Fruit fly (Drosophila melanogaster) whole organism, prepupa: ENCODE data around the gene Nfs1.

Experiments
- Blimp-1 ChIP-seq: fragments of 200-800 bp; sonication (Bioruptor generic); optimal IDR thresholded peaks from 3 replicates; lab custom pipeline; 2017; ENCODE audit warnings: missing biosample characterization, missing genetic modification characterization, mild to moderate bottlenecking, moderate library complexity, missing genetic modification reagents
- CG10631 ChIP-seq: fragments of 200-800 bp; sonication (Bioruptor generic); optimal IDR thresholded peaks from 2 replicates; lab custom pipeline; 2016; ENCODE audit warnings: missing biosample characterization, missing genetic modification characterization
- CG10669 ChIP-seq: fragments of 200-800 bp; sonication (Bioruptor generic); optimal IDR thresholded peaks from 3 replicates; lab custom pipeline; 2018; ENCODE audit warnings: missing biosample characterization, mild to moderate bottlenecking, missing genetic modification characterization, moderate library complexity
- CG11294 ChIP-seq: fragments of 200-800 bp; sonication (Bioruptor generic); IDR thresholded peaks from 2 replicates; pipeline ENCODE4 v1.3.6; 2022; ENCODE audit warnings: missing biosample characterization, missing genetic modification characterization
- CG11762 ChIP-seq: fragments of 200-800 bp; sonication (Bioruptor generic); optimal IDR thresholded peaks from 3 replicates; lab custom pipeline; 2016; ENCODE audit warnings: missing biosample characterization, missing genetic modification characterization; ENCODE audit not compliant: insufficient read depth
- CG11902 ChIP-seq: fragments of 200-800 bp; sonication (Bioruptor generic); optimal IDR thresholded peaks from 3 replicates; lab custom pipeline; 2016; ENCODE audit warnings: missing biosample characterization, missing genetic modification characterization
- CG1621 ChIP-seq: fragments of 200-800 bp; sonication (Bioruptor generic); optimal IDR thresholded peaks from 3 replicates; lab custom pipeline; 2018; ENCODE audit warnings: missing biosample characterization, mild to moderate bottlenecking, missing genetic modification characterization
- CG3032 ChIP-seq: fragments of 200-800 bp; optimal IDR thresholded peaks from 2 replicates; lab custom pipeline; 2019; ENCODE audit warnings: missing biosample characterization, mild to moderate bottlenecking, missing genetic modification characterization, moderate library complexity
- CG32006 ChIP-seq: fragments of 200-800 bp; sonication (Bioruptor generic); optimal IDR thresholded peaks from 3 replicates; lab custom pipeline; 2017; ENCODE audit warnings: missing biosample characterization, mild to moderate bottlenecking, missing genetic modification characterization
- CG34406 ChIP-seq: fragments of 200-800 bp; sonication (Bioruptor generic); optimal IDR thresholded peaks from 3 replicates; lab custom pipeline; 2016; ENCODE audit warnings: missing biosample characterization, missing genetic modification characterization
- CG4318 ChIP-seq: fragments of 200-800 bp; sonication (Bioruptor generic); optimal IDR thresholded peaks from 3 replicates; lab custom pipeline; 2017; ENCODE audit warnings: missing biosample characterization, mild to moderate bottlenecking, missing genetic modification characterization
- CG6163 ChIP-seq: fragments of 200-800 bp; sonication (Bioruptor generic); IDR thresholded peaks from 3 replicates; pipeline ENCODE4 v1.3.6; 2022; ENCODE audit warnings: missing biosample characterization, missing genetic modification characterization
- CG6276 ChIP-seq: fragments of 200-800 bp; sonication (Bioruptor generic); optimal IDR thresholded peaks from 2 replicates; lab custom pipeline; 2017; ENCODE audit warnings: missing biosample characterization, mild to moderate bottlenecking, missing genetic modification characterization
- CG7368 ChIP-seq: fragments of 200-800 bp; sonication (Bioruptor generic); optimal IDR thresholded peaks from 3 replicates; lab custom pipeline; 2016; ENCODE audit warnings: missing biosample characterization, missing genetic modification characterization
- CG8119 ChIP-seq: fragments of 200-800 bp; sonication (Bioruptor generic); IDR thresholded peaks from 3 replicates; pipeline ENCODE4 v1.3.6; 2022; ENCODE audit warnings: missing biosample characterization, missing genetic modification characterization
- CG8319 ChIP-seq: fragments of 200-800 bp; sonication (Bioruptor generic); optimal IDR thresholded peaks from 3 replicates; lab custom pipeline; 2016; ENCODE audit warnings: missing biosample characterization, missing genetic modification characterization
- CG8632 ChIP-seq: fragments of 200-800 bp; sonication (Bioruptor generic); optimal IDR thresholded peaks from 3 replicates; lab custom pipeline; 2016; ENCODE audit warnings: missing biosample characterization, missing genetic modification characterization
- Eip75B ChIP-seq: fragments of 200-800 bp; sonication (Bioruptor generic); optimal IDR thresholded peaks from 3 replicates; lab custom pipeline; 2016; ENCODE audit warnings: missing biosample characterization, missing genetic modification characterization
- Eip78C ChIP-seq: fragments of 200-800 bp; sonication (Bioruptor generic); peaks from one replicate; lab custom pipeline; 2016; ENCODE audit warnings: missing biosample characterization, missing genetic modification characterization
- Ets96B ChIP-seq: fragments of 200-800 bp; optimal IDR thresholded peaks from 2 replicates; lab custom pipeline; 2019; ENCODE audit warnings: missing biosample characterization, mild to moderate bottlenecking, missing genetic modification characterization, moderate library complexity
- Hr39 ChIP-seq: fragments of 200-800 bp; sonication (Bioruptor generic); optimal IDR thresholded peaks from 2 replicates; lab custom pipeline; 2016; ENCODE audit warnings: missing biosample characterization, missing genetic modification characterization
- Hr4 ChIP-seq: fragments of 200-800 bp; sonication (Bioruptor generic); optimal IDR thresholded peaks from 3 replicates; lab custom pipeline; 2016; ENCODE audit warnings: missing biosample characterization, missing genetic modification characterization
- Sox102F ChIP-seq: fragments of 200-800 bp; sonication (Bioruptor generic); optimal IDR thresholded peaks from 2 replicates; lab custom pipeline; 2016; ENCODE audit warnings: missing biosample characterization, mild to moderate bottlenecking, missing genetic modification characterization
- Sox14 ChIP-seq: fragments of 200-800 bp; sonication (Bioruptor generic); optimal IDR thresholded peaks from 3 replicates; lab custom pipeline; 2016; ENCODE audit warnings: missing biosample characterization, missing genetic modification characterization
- Sox15 ChIP-seq: fragments of 200-800 bp; sonication (Bioruptor generic); optimal IDR thresholded peaks from 3 replicates; lab custom pipeline; 2016; ENCODE audit warnings: missing biosample characterization, missing genetic modification characterization
- acj6 ChIP-seq: fragments of 200-800 bp; sonication (Bioruptor generic); optimal IDR thresholded peaks from 3 replicates; lab custom pipeline; 2016; ENCODE audit warnings: missing biosample characterization, missing genetic modification characterization
- cyc ChIP-seq: fragments of 200-800 bp; sonication (Bioruptor generic); optimal IDR thresholded peaks from 3 replicates; lab custom pipeline; 2016; ENCODE audit warnings: missing biosample characterization, missing genetic modification characterization
- dac ChIP-seq: fragments of 200-800 bp; sonication (Bioruptor generic); optimal IDR thresholded peaks from 2 replicates; lab custom pipeline; 2017; ENCODE audit warnings: missing biosample characterization, mild to moderate bottlenecking, missing genetic modification characterization
- eg ChIP-seq: fragments of 200-800 bp; sonication (Bioruptor generic); IDR thresholded peaks from 3 replicates; pipeline ENCODE4 v1.3.6; 2022; ENCODE audit warnings: missing biosample characterization, missing genetic modification characterization
- esn ChIP-seq: fragments of 200-800 bp; sonication (Bioruptor generic); optimal IDR thresholded peaks from 2 replicates; lab custom pipeline; 2016; ENCODE audit warnings: missing biosample characterization, mild to moderate bottlenecking, missing genetic modification characterization, moderate library complexity
- fkh ChIP-seq: fragments of 200-800 bp; sonication (Bioruptor generic); optimal IDR thresholded peaks from 3 replicates; lab custom pipeline; 2017; ENCODE audit warnings: missing biosample characterization, mild to moderate bottlenecking, missing genetic modification characterization, moderate library complexity
- net ChIP-seq: fragments of 200-800 bp; sonication (Bioruptor generic); optimal IDR thresholded peaks from 3 replicates; lab custom pipeline; 2016; ENCODE audit warnings: missing biosample characterization, missing genetic modification characterization
- salr ChIP-seq, 2 experiments: fragments of 200-800 bp; sonication (Bioruptor generic); optimal IDR thresholded peaks; 3 replicates each; lab custom pipeline; 2016 to 2018; ENCODE audit warnings: missing biosample characterization in 2 of 2, missing genetic modification characterization in 2 of 2, mild to moderate bottlenecking in 1 of 2
- spab ChIP-seq: fragments of 200-800 bp; sonication (Bioruptor generic); optimal IDR thresholded peaks from 2 replicates; lab custom pipeline; 2017; ENCODE audit warnings: missing biosample characterization, mild to moderate bottlenecking, missing genetic modification characterization, missing genetic modification reagents
- ss ChIP-seq, 2 experiments: fragments of 200-800 bp; sonication (Bioruptor generic); optimal IDR thresholded peaks; 2 replicates in 1 of 2; 3 replicates in 1 of 2; lab custom pipeline; 2017 to 2018; ENCODE audit warnings: mild to moderate bottlenecking in 2 of 2, missing biosample characterization in 2 of 2, missing genetic modification characterization in 2 of 2, moderate library complexity in 1 of 2
- topi ChIP-seq: fragments of 200-800 bp; sonication (Bioruptor generic); optimal IDR thresholded peaks from 3 replicates; lab custom pipeline; 2016; ENCODE audit warnings: missing biosample characterization, missing genetic modification characterization

Nfs1 gene

DNA sequence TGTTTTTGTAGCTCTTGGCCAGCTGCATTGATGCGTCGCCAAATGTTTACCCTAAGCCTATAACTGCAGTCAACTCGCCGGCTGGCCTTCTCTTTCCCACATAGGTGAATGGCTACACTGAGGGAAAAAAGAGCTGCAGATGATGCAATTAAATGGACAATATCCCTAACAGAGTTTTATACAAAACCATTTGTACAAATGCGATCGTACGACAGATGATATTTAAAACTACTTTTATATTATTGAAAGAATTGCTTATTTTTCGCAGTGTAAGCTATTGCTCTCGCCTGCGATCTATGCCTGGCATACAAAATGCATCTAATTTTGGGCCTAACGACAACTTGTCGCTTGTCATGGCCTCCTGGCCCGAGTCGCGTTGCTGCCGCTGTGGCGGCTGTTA, 49.5 kb upstream of the Nfs1 start (continued):
- TF ChIP-seq CG32006: peak; percentile 94
- TF ChIP-seq Sox15 (GFP tag; lab: Kevin White, UChicago): peak; percentile 3
- peak; percentile 88 for TF ChIP-seq CG11294 (GFP tag; lab: Robert Waterston, UW)
- TF ChIP-seq CG4318 (GFP tag; lab: Kevin White, UChicago): peak; percentile 90
- TF ChIP-seq ss (GFP tag; optimal IDR thresholded peaks at IDR 0.05; lab: Kevin White, UChicago): peak in 1 of 2 experiments; percentile 23
- TF ChIP-seq CG34406: peak; percentile 50
- peak; percentile 87 for TF ChIP-seq dac
- TF ChIP-seq Blimp-1 (GFP tag; lab: Kevin White, UChicago): no peak
- TF ChIP-seq CG8119 (GFP tag; lab: Robert Waterston, UW): peak; percentile 96
- peak; percentile 59 for TF ChIP-seq Eip75B
- peak; percentile 75 for TF ChIP-seq Sox14

DNA sequence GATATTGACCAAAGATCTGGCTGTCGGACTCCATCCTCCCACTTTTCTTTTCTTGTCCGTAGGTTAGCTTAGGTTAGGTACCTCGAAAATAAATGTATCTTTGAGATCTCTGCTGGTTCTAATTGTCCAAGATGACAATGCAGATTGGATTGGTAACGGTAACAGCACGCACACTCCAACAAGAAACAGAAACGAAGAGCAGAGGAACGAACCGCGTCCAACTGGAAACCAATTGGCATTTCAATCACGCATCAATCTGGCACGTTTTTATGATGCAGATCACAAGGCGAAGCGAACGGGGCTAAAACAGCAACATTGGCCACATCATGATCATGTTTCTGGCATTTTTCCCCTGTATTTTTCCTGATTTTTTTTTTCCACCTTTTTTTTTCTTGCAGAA, 43.6 kb upstream of the Nfs1 start:
- TF ChIP-seq spab (GFP tag; lab: Kevin White, UChicago) (no peak), CG8319 (no peak), CG3032 (tag; lab: Kevin White, UChicago) (no peak), dac (no peak), net (GFP tag; lab: Kevin White, UChicago) (no peak), salr (GFP tag; optimal IDR thresholded peaks at IDR 0.05; lab: Kevin White, UChicago) (no peak), CG11294 (GFP tag; lab: Robert Waterston, UW) (no peak), CG7368 (no peak), acj6 (GFP tag; lab: Kevin White, UChicago) (no peak), cyc (GFP tag; lab: Kevin White, UChicago) (no peak), Hr4 (GFP tag; lab: Kevin White, UChicago) (no peak)
- TF ChIP-seq, all 60 proteins: peak for 0

DNA sequence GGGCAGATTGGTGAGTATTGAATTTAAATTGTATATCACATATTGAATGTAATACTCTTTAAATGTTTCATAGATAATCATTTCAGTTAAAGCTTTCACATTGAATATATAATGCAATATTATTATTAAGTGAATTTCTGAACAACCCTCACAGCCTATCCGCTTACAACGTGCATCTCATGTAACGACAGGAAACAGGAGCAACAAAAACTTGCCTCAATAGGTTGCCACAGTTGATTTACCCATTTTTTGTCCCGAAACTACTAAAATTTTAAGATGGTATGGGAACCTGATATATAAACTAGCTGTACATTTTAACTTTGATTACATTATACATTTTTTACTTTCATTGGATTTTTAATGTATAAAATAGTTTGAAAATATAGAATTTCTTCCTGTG, 40.7 kb upstream of the Nfs1 start:
- TF ChIP-seq topi (GFP tag; lab: Kevin White, UChicago) (no peak), CG10669 (GFP tag; lab: Kevin White, UChicago) (no peak), esn (GFP tag; lab: Kevin White, UChicago) (no peak), CG10631 (GFP tag; lab: Kevin White, UChicago) (peak; percentile 13), Eip78C (GFP tag; lab: Kevin White, UChicago) (peak; percentile 69), CG3032 (tag; lab: Kevin White, UChicago) (peak; percentile 6), Sox102F (GFP tag; lab: Kevin White, UChicago) (no peak), CG32006 (peak; percentile 51), Hr4 (GFP tag; lab: Kevin White, UChicago) (peak; percentile 5), Ets96B (tag; lab: Kevin White, UChicago) (peak; percentile 11)

DNA sequence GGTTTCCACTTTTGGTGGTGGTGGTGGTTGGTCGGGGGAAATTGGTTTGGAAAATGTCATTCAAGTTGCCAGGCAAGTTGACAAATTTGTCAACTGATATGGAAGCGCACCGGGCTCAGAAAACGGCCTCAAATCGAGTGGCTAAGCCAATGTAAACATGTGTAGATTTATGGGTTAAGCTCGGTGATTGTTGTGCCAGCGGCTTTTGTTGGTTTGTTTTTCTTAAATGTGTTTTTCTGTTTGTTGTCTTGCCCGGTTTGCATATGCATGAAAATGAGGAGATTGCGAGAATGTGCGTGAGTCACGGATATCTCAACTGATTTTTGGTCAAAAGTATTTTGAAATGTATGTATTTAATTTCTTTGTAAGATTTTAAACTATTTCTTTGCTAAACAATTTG, 38.5 kb upstream of the Nfs1 start:
- TF ChIP-seq CG1621 (tag; lab: Kevin White, UChicago) (no peak), fkh (GFP tag; lab: Kevin White, UChicago) (peak; percentile 68), CG8119 (GFP tag; lab: Robert Waterston, UW) (no peak), Hr39 (GFP tag; lab: Kevin White, UChicago) (no peak), ss (GFP tag; optimal IDR thresholded peaks at IDR 0.05; lab: Kevin White, UChicago) (no peak)

DNA sequence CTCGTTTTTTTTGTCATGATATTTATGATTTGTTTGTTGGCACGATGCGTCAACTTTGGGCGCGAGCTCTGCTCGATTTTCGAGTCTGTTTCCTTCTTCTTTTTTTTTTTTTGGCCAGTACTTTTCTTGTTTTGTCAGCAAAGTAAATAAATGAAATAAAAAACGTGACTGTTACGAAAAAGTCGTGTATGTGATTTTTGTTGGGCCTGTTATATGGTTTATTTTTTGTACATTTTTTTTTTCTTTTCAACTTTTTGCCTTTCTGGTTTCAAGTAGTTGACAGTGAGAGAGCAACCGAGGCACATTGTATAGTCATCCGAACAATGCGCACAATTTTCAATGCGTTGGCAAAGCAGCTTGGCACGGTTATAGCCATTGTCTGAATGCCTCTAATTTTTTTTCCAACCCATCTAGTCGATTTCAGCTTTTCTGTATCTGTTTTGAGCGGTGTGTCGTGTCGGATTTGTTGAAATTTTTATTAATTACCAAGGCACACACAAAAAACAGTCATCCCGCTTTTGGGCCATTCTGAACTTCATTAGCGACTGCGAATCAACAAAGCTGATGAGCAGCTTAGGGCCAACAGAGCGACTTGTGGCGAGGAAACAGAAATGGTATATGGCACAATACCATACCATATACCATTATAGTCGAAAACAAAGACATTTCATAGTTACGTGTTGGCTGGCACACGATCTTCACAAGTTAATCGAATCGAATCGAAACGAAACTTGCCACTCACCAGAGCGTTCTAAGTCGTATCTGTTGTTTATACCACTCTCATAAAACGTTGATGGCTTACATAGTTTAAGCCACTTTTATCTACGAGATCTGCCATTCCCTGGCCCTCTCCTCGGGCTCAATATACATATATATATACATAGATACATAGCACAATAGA, 35.8 kb upstream of the Nfs1 start:
- TF ChIP-seq Eip78C (GFP tag; lab: Kevin White, UChicago): peak; percentile 46
- TF ChIP-seq CG6276 (GFP tag; lab: Kevin White, UChicago): peak; percentile 21
- 0 out of 3 replicates have a peak, but pooled peaks have one; percentile 40 for TF ChIP-seq CG6163 (GFP tag; lab: Robert Waterston, UW)
- peak; percentile 13 for TF ChIP-seq CG8632 (GFP tag; lab: Kevin White, UChicago)
- TF ChIP-seq eg: 0 out of 3 replicates have a peak, but pooled peaks have one; percentile 12
- no peak for TF ChIP-seq Eip75B
- no peak for TF ChIP-seq CG11902 (GFP tag; lab: Kevin White, UChicago)
- TF ChIP-seq CG11762: no peak
